Fruit fly (Drosophila melanogaster): Measurements from ENCODE around the gene CG11841.

CG11841 gene

dm6 chr3R:29038960-29039581 is 11.8 kb upstream of the CG11841 start, which contains the start of the genes Slu7 and Pkc98E (continued):
- peak; percentile 48 for TF ChIP-seq CG3281 (GFP tag; optimal IDR thresholded peaks at IDR 0.05)
- peak; percentile 76 for TF ChIP-seq nmo (GFP tag; optimal IDR thresholded peaks at IDR 0.05)
- peak; percentile 91; the same call in 3 of the 4 replicates for TF ChIP-seq chinmo (GFP tag; IDR thresholded peaks at IDR 0.05; ENCODE audit: partially characterized antibody)
- TF ChIP-seq CG31365 (tag; optimal IDR thresholded peaks at IDR 0.05), result no peak
- TF ChIP-seq CG3726 (GFP tag; IDR thresholded peaks at IDR 0.05), result no peak
- TF ChIP-seq CG16813 (GFP tag; IDR thresholded peaks at IDR 0.05; ENCODE audit: partially characterized antibody), result peak; percentile 91
- TF ChIP-seq fru (optimal IDR thresholded peaks at IDR 0.05), result no peak
- no peak for TF ChIP-seq klu (GFP tag; IDR thresholded peaks at IDR 0.05)
- TF ChIP-seq HLHmδ (GFP tag; optimal IDR thresholded peaks at IDR 0.05), result no peak
- no peak for TF ChIP-seq wor (GFP tag; IDR thresholded peaks at IDR 0.05)
- TF ChIP-seq CG30431 (GFP tag; optimal IDR thresholded peaks at IDR 0.05), result peak; percentile 16
- TF ChIP-seq wek (GFP tag; optimal IDR thresholded peaks at IDR 0.05), result no peak
- no peak for TF ChIP-seq CG10565 (GFP tag; optimal IDR thresholded peaks at IDR 0.05)
- TF ChIP-seq CG3995 (GFP tag; optimal IDR thresholded peaks at IDR 0.05), result peak; percentile 47
- TF ChIP-seq jing (GFP tag; optimal IDR thresholded peaks at IDR 0.05), result no peak
- peak; percentile 32; the same call in 1 of the 2 replicates for TF ChIP-seq ara (GFP tag; IDR thresholded peaks at IDR 0.05)
- TF ChIP-seq D19A (tag; optimal IDR thresholded peaks at IDR 0.05), result no peak
- no peak for TF ChIP-seq CG13424 (tag; optimal IDR thresholded peaks at IDR 0.05)
- TF ChIP-seq CG12659 (GFP tag; optimal IDR thresholded peaks at IDR 0.05), result peak; percentile 89
- TF ChIP-seq Spps (tag; optimal IDR thresholded peaks at IDR 0.05), result no peak
- TF ChIP-seq abd-A (tag; optimal IDR thresholded peaks at IDR 0.05), result no peak
- no peak for TF ChIP-seq CG6654 (GFP tag; optimal IDR thresholded peaks at IDR 0.05)
- peak; percentile 26 for TF ChIP-seq Dek (tag; optimal IDR thresholded peaks at IDR 0.05)
- no peak for TF ChIP-seq CG13894 (tag; optimal IDR thresholded peaks at IDR 0.05)
- TF ChIP-seq mld (GFP tag; IDR thresholded peaks at IDR 0.05; ENCODE audit: partially characterized antibody), result peak; percentile 81; the same call in 2 of the 3 replicates
- TF ChIP-seq hkb (optimal IDR thresholded peaks at IDR 0.05), result no peak
- TF ChIP-seq hkb (GFP tag; IDR thresholded peaks at IDR 0.05), result no peak; the same call in 1 of the 2 replicates
- peak; percentile 92 for TF ChIP-seq CG9932 (GFP tag; IDR thresholded peaks at IDR 0.05)
- TF ChIP-seq Usf (GFP tag; optimal IDR thresholded peaks at IDR 0.05), result no peak
- TF ChIP-seq pnt (GFP tag; optimal IDR thresholded peaks at IDR 0.05), result no peak
- peak; percentile 50 for TF ChIP-seq CG1647 (GFP tag; optimal IDR thresholded peaks at IDR 0.05)
- TF ChIP-seq CG15514 (GFP tag; optimal IDR thresholded peaks at IDR 0.05), result peak; percentile 72
- no peak for TF ChIP-seq h (optimal IDR thresholded peaks at IDR 0.05)
- peak; percentile 57 for TF ChIP-seq CG8765 (GFP tag; IDR thresholded peaks at IDR 0.05)
- no peak for TF ChIP-seq CG14965 (GFP tag; optimal IDR thresholded peaks at IDR 0.05; ENCODE audit: borderline replicate concordance)
- TF ChIP-seq CG12104 (GFP tag; optimal IDR thresholded peaks at IDR 0.05), result peak; percentile 9
- TF ChIP-seq CG11504 (tag; optimal IDR thresholded peaks at IDR 0.05), result peak; percentile 42
- TF ChIP-seq CG6254 (GFP tag; optimal IDR thresholded peaks at IDR 0.05), result no peak
- TF ChIP-seq eve (GFP tag; optimal IDR thresholded peaks at IDR 0.05), result no peak
- peak; percentile 79 for TF ChIP-seq sens (GFP tag)
- TF ChIP-seq CG42726 (GFP tag; IDR thresholded peaks at IDR 0.05; ENCODE audit: partially characterized antibody), result peak; percentile 79; the same call in 1 of the 2 replicates
- peak; percentile 74 for TF ChIP-seq chn (GFP tag; optimal IDR thresholded peaks at IDR 0.05)
- TF ChIP-seq nerfin-2 (GFP tag; IDR thresholded peaks at IDR 0.05; ENCODE audit: partially characterized antibody), result peak; percentile 80
- TF ChIP-seq Eip74EF (GFP tag; optimal IDR thresholded peaks at IDR 0.05), result no peak
- TF ChIP-seq trem (tag; optimal IDR thresholded peaks at IDR 0.05), result peak; percentile 61
- TF ChIP-seq wdn (GFP tag; IDR thresholded peaks at IDR 0.05), result peak; percentile 52; the same call in 1 of the 2 replicates
- TF ChIP-seq dan (GFP tag; IDR thresholded peaks at IDR 0.05), result no peak
- no peak for TF ChIP-seq gsb (GFP tag; IDR thresholded peaks at IDR 0.05)
- TF ChIP-seq ranshi (GFP tag; IDR thresholded peaks at IDR 0.05), result no peak
- TF ChIP-seq CG5953 (GFP tag; IDR thresholded peaks at IDR 0.05), result no peak
